Fruit fly (Drosophila melanogaster) whole organism, pupa: Measurements from ENCODE around the gene CG42788.
A peak's percentile ranks its signal among the peaks of the same experiment; 100 is the strongest.

ENCODE experiments used
- CG10348 ChIP-seq: fragments of 200-800 bp; sonication (Bioruptor generic); IDR thresholded peaks from 2 replicates; pipeline ENCODE4 v1.3.6; 2022; ENCODE audit warnings: missing biosample characterization, missing genetic modification characterization
- CG13204 ChIP-seq: fragments of 200-800 bp; sonication (Bioruptor generic); optimal IDR thresholded peaks from 2 replicates; lab custom pipeline; 2018; ENCODE audit warnings: missing biosample characterization, mild to moderate bottlenecking, missing genetic modification characterization, moderate library complexity
- CG17806 ChIP-seq: fragments of 200-800 bp; sonication (Bioruptor generic); optimal IDR thresholded peaks from 2 replicates; lab custom pipeline; 2018; ENCODE audit warnings: missing biosample characterization, mild to moderate bottlenecking, missing genetic modification characterization, moderate library complexity
- CG32121 ChIP-seq: fragments of 200-800 bp; sonication (Bioruptor generic); IDR thresholded peaks from 2 replicates; pipeline ENCODE4 v1.3.6; 2022; ENCODE audit warnings: missing biosample characterization, missing genetic modification characterization
- CG4496 ChIP-seq: fragments of 200-800 bp; sonication (Bioruptor generic); IDR thresholded peaks from 3 replicates; pipeline ENCODE4 v1.3.6; 2022; ENCODE audit warnings: missing biosample characterization, missing genetic modification characterization
- CG9948 ChIP-seq: fragments of 200-800 bp; sonication (Bioruptor generic); optimal IDR thresholded peaks from 2 replicates; lab custom pipeline; 2018; ENCODE audit warnings: missing biosample characterization, mild to moderate bottlenecking, missing genetic modification characterization, moderate library complexity
- D1 ChIP-seq: fragments of 200-800 bp; sonication (Bioruptor generic); optimal IDR thresholded peaks from 2 replicates; lab custom pipeline; 2018; ENCODE audit warnings: missing biosample characterization, mild to moderate bottlenecking, missing genetic modification characterization, moderate library complexity

DNA sequence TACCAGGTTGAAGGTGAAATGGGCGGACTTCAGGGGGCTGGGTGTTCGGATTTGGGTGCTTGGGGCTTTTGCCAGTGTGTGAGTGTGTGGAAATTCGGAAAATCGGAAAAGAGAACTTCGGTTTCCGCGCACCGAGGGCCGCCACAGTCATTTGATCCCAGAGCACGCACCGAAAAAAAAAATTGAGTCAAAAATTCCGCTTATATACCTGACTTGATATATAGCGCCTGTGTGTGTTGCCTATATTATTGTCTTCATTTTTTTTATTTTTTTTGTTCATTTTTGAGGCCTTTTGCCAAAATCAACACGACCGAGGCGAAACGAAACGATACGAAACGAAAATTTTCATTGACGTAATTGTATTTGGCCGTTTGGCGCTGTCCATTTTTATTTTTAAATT, 45.5 kb upstream of the CG42788 start:
- TF ChIP-seq CG4496 (GFP tag; lab: Robert Waterston, UW) (no peak), CG17806 (no peak), CG9948 (tag; lab: Kevin White, UChicago) (no peak), D1 (tag; lab: Kevin White, UChicago) (no peak), CG32121 (GFP tag; lab: Robert Waterston, UW) (0 out of 2 replicates have a peak, but pooled peaks have one; percentile 28), CG10348 (GFP tag; lab: Robert Waterston, UW) (no peak), CG13204 (GFP tag; lab: Kevin White, UChicago) (no peak)
